Worm (Caenorhabditis elegans): Measurements from ENCODE around the gene dmsr-16.

dmsr-16 gene

DNA sequence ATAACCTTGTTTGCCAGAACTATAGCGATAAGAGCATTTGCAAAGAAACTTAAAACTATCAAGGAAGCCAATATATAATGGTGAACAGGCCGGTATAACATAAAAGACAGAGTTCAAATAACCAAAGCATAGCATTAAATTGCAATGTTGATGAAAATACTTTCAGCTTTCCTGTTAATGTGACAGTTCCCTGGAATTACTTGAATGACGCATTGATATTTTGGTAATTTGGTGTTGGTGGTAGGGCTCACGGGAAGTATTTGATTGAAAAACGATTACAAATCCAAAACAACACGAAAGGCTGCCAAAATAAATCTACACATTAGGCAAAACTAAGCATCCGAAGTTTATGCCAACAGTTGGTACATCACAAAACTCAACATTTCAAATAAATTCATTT lies at the start of gene dmsr-16:
dmsr-16 (minus strand) TSS at position 101 of the 400 bp plus-strand sequence.
- TF ChIP-seq fos-1 (tag; optimal IDR thresholded peaks at IDR 0.05) (no peak), R02D3.7 (tag; optimal IDR thresholded peaks at IDR 0.05) (no peak), ceh-28 (tag; optimal IDR thresholded peaks at IDR 0.05) (no peak), mml-1 (tag; optimal IDR thresholded peaks at IDR 0.05) (no peak), snpc-4 (tag; optimal IDR thresholded peaks at IDR 0.05) (no peak), nhr-12 (tag; optimal IDR thresholded peaks at IDR 0.05) (no peak), lin-15B (tag; optimal IDR thresholded peaks at IDR 0.05) (no peak), ama-1 (optimal IDR thresholded peaks at IDR 0.05) (no peak)

- TF ChIP-seq ceh-16 (tag; optimal IDR thresholded peaks at IDR 0.05) (no peak), snpc-4 (tag; optimal IDR thresholded peaks at IDR 0.05) (no peak), lin-39 (tag; optimal IDR thresholded peaks at IDR 0.05) (no peak), R02D3.7 (tag; optimal IDR thresholded peaks at IDR 0.05) (no peak)
Observed at ce11 chrV:6854711-6855110, 45.8 kb upstream of the dmsr-16 start, which contains the start of gene gpa-10. Gene gpa-10, minus strand, starts transcription at chrV:6854811.

- TF ChIP-seq hmg-11 (tag; optimal IDR thresholded peaks at IDR 0.05) (no peak), lin-15B (tag; optimal IDR thresholded peaks at IDR 0.05) (no peak), unc-39 (tag; optimal IDR thresholded peaks at IDR 0.05) (no peak)
Observed at ce11 chrV:6846507-6846906, 37.6 kb upstream of the dmsr-16 start, which contains the start of gene lgc-54. Gene lgc-54, minus strand, starts transcription at chrV:6846607.

ce11 chrV:6842437-6842836 lies 33.6 kb upstream of the dmsr-16 start, which contains the start of gene T15B7.1:
Gene T15B7.1, plus strand, starts transcription at chrV:6842737.
- TF ChIP-seq lsy-12 (tag; optimal IDR thresholded peaks at IDR 0.05) (no peak), ceh-16 (tag; optimal IDR thresholded peaks at IDR 0.05) (no peak), eor-1 (tag; optimal IDR thresholded peaks at IDR 0.05) (no peak), jun-1 (tag; optimal IDR thresholded peaks at IDR 0.05) (no peak), nhr-11 (tag; optimal IDR thresholded peaks at IDR 0.05) (no peak), mml-1 (tag; optimal IDR thresholded peaks at IDR 0.05) (no peak), aly-2 (tag; optimal IDR thresholded peaks at IDR 0.05) (no peak), nhr-25 (tag; optimal IDR thresholded peaks at IDR 0.05) (no peak)

- TF ChIP-seq pqm-1 (tag; optimal IDR thresholded peaks at IDR 0.05) = peak; percentile 3
- TF ChIP-seq egl-5 (tag; optimal IDR thresholded peaks at IDR 0.05) = no peak
- no peak for TF ChIP-seq hmg-11 (tag; optimal IDR thresholded peaks at IDR 0.05)
- TF ChIP-seq ZK546.5 (tag; optimal IDR thresholded peaks at IDR 0.05) = no peak
- TF ChIP-seq ztf-11 (tag; optimal IDR thresholded peaks at IDR 0.05) = no peak
- peak; percentile 32 for TF ChIP-seq elt-2 (tag; optimal IDR thresholded peaks at IDR 0.05)
Observed at ce11 chrV:6839008-6839407, 30.1 kb upstream of the dmsr-16 start, which contains the start of gene hpo-8. Gene hpo-8, plus strand, starts transcription at chrV:6839289.

DNA sequence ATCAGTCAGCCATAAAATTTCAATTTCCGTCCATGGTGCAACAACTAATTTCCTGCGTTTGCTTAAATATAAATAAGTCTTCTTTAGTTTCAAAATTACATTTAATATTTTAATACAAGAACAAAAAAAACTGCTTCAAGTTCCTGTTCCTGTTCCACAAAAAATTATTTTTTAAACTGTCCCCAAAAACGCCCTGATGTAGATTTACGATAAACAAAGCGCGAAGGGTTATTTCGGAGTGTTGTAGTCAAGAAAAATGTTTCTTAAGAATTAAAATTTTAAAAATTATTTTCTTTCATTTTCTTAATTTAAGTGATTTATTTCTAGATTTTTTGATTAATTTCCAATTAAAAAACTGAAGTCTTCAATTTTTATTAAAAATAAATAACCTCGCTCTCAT lies 29.7 kb upstream of the dmsr-16 start, which contains the start of gene T15B7.15:
T15B7.15 (minus strand) TSS at position 67 of the 400 bp plus-strand sequence.
- TF ChIP-seq lin-15B (tag; optimal IDR thresholded peaks at IDR 0.05) = peak; percentile 57
- peak; percentile 44 for TF ChIP-seq nfya-1 (tag; optimal IDR thresholded peaks at IDR 0.05; ENCODE audit: insufficient read depth)
- no peak for TF ChIP-seq tbx-2 (tag; optimal IDR thresholded peaks at IDR 0.05)
- no peak for TF ChIP-seq ceh-9 (tag; optimal IDR thresholded peaks at IDR 0.05)
- no peak for TF ChIP-seq nhr-25 (tag; optimal IDR thresholded peaks at IDR 0.05)
- no peak for TF ChIP-seq egl-5 (tag; optimal IDR thresholded peaks at IDR 0.05)
- TF ChIP-seq ceh-28 (tag; optimal IDR thresholded peaks at IDR 0.05) = no peak
- TF ChIP-seq jun-1 (tag; optimal IDR thresholded peaks at IDR 0.05) = no peak
- TF ChIP-seq pha-4 (tag; optimal IDR thresholded peaks at IDR 0.05) = peak; percentile 51
- no peak for TF ChIP-seq ztf-4 (tag; optimal IDR thresholded peaks at IDR 0.05)
- peak; percentile 96 for TF ChIP-seq R02D3.7 (tag; optimal IDR thresholded peaks at IDR 0.05)
- TF ChIP-seq eor-1 (tag; optimal IDR thresholded peaks at IDR 0.05) = no peak
- peak; percentile 20 for TF ChIP-seq hmg-11 (tag; optimal IDR thresholded peaks at IDR 0.05)
- peak; percentile 43 for TF ChIP-seq nhr-23 (tag; optimal IDR thresholded peaks at IDR 0.05)

DNA sequence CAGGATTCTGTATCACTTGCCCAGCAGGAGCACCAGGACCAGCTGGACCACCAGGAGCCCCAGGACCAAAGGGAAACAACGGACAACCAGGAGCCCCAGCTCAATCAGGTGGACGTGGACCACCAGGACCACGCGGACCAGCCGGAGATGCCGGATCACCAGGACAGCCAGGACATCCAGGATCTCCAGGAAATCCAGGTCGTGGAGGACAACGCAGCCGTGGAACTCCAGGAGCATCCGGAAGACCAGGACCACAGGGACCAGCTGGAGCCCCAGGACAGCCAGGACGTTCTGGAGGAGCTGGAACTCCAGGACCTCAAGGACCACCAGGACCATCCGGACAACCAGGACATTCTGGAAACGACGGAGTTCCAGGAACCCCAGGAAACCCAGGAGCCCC lies 27.2 kb upstream of the dmsr-16 start:
- TF ChIP-seq unc-39 (tag; optimal IDR thresholded peaks at IDR 0.05) (no peak), R02D3.7 (tag; optimal IDR thresholded peaks at IDR 0.05) (no peak), unc-62 (GFP tag; optimal IDR thresholded peaks at IDR 0.05) (no peak), eor-1 (tag; optimal IDR thresholded peaks at IDR 0.05) (no peak), ZK546.5 (tag; optimal IDR thresholded peaks at IDR 0.05) (no peak), lsy-12 (tag; optimal IDR thresholded peaks at IDR 0.05) (no peak), nhr-25 (tag; optimal IDR thresholded peaks at IDR 0.05) (no peak), elt-1 (tag; optimal IDR thresholded peaks at IDR 0.05) (no peak), mdl-1 (tag; optimal IDR thresholded peaks at IDR 0.05) (no peak), tbx-2 (tag; optimal IDR thresholded peaks at IDR 0.05) (no peak), ceh-16 (tag; optimal IDR thresholded peaks at IDR 0.05) (no peak), egl-5 (tag; optimal IDR thresholded peaks at IDR 0.05) (no peak), nhr-23 (tag; optimal IDR thresholded peaks at IDR 0.05) (no peak), hmg-11 (tag; optimal IDR thresholded peaks at IDR 0.05) (no peak), fos-1 (tag; optimal IDR thresholded peaks at IDR 0.05) (no peak), elt-3 (tag; optimal IDR thresholded peaks at IDR 0.05) (no peak)

Data from whole organism, L3 larva.